Worm (Caenorhabditis elegans): ENCODE results near the gene irld-36.

irld-36 gene

ce11 chrII:1663516-1663915 lies 15.7 kb upstream of the irld-36 start, which contains the start of gene duxl-1:
Gene duxl-1, plus strand, starts transcription at chrII:1663699.
- TF ChIP-seq unc-62 (GFP tag; optimal IDR thresholded peaks at IDR 0.05) = no peak

- no peak for TF ChIP-seq unc-62 (GFP tag; optimal IDR thresholded peaks at IDR 0.05)
Measured at ce11 chrII:1666025-1666424, 13.2 kb upstream of the irld-36 start, which contains the start of gene srlf-29. Gene srlf-29, plus strand, starts transcription at chrII:1666325.

ce11 chrII:1668913-1669312 lies 10.3 kb upstream of the irld-36 start, which contains the start of gene srw-97:
Gene srw-97, minus strand, starts transcription at chrII:1669013.
- TF ChIP-seq unc-62 (GFP tag; optimal IDR thresholded peaks at IDR 0.05) = no peak

- TF ChIP-seq unc-62 (GFP tag; optimal IDR thresholded peaks at IDR 0.05) = no peak
Measured at ce11 chrII:1670260-1670879, 8.8 kb upstream of the irld-36 start, which contains the start of gene nhx-6. Gene nhx-6, plus strand, starts transcription at chrII:1670829.

ce11 chrII:1670985-1671384 lies 8.2 kb upstream of the irld-36 start:
- no peak for TF ChIP-seq unc-62 (GFP tag; optimal IDR thresholded peaks at IDR 0.05)

ce11 chrII:1672673-1673072 lies 6.5 kb upstream of the irld-36 start:
- no peak for TF ChIP-seq unc-62 (GFP tag; optimal IDR thresholded peaks at IDR 0.05)

ce11 chrII:1676088-1676487 lies 3.1 kb upstream of the irld-36 start, which contains the start of gene fbxb-17:
Gene fbxb-17, plus strand, starts transcription at chrII:1676388.
- no peak for TF ChIP-seq unc-62 (GFP tag; optimal IDR thresholded peaks at IDR 0.05)

- no peak for TF ChIP-seq unc-62 (GFP tag; optimal IDR thresholded peaks at IDR 0.05)
Measured at ce11 chrII:1682218-1682617, 3.0 kb downstream of the irld-36 start, which contains the start of gene fbxb-26. Gene fbxb-26, plus strand, starts transcription at chrII:1682518.

ce11 chrII:1683742-1684141 lies 4.6 kb downstream of the irld-36 start, which contains the start of gene fbxb-25:
Gene fbxb-25, plus strand, starts transcription at chrII:1684042.
- TF ChIP-seq unc-62 (GFP tag; optimal IDR thresholded peaks at IDR 0.05) = no peak

- TF ChIP-seq unc-62 (GFP tag; optimal IDR thresholded peaks at IDR 0.05) = no peak
Measured at ce11 chrII:1688813-1689212, 9.6 kb downstream of the irld-36 start, which contains the start of the genes fbxb-18 and fbxb-19. Gene fbxb-18, minus strand, starts transcription at chrII:1688913. Gene fbxb-19, minus strand, starts transcription at chrII:1689181.

- TF ChIP-seq unc-62 (GFP tag; optimal IDR thresholded peaks at IDR 0.05) = no peak
Measured at ce11 chrII:1691011-1691410, 11.8 kb downstream of the irld-36 start, which contains the start of gene fbxc-22. Gene fbxc-22, minus strand, starts transcription at chrII:1691111.

ce11 chrII:1692827-1693226 lies 13.6 kb downstream of the irld-36 start, which contains the start of gene fbxc-21:
Gene fbxc-21, minus strand, starts transcription at chrII:1692927.
- no peak for TF ChIP-seq unc-62 (GFP tag; optimal IDR thresholded peaks at IDR 0.05)

- no peak for TF ChIP-seq unc-62 (GFP tag; optimal IDR thresholded peaks at IDR 0.05)
Measured at ce11 chrII:1694530-1694929, 15.3 kb downstream of the irld-36 start, which contains the start of gene fbxc-26. Gene fbxc-26, minus strand, starts transcription at chrII:1694630.

ce11 chrII:1695861-1696260 lies 16.7 kb downstream of the irld-36 start, which contains the start of gene F58E1.13:
Gene F58E1.13, minus strand, starts transcription at chrII:1695872.
- TF ChIP-seq unc-62 (GFP tag; optimal IDR thresholded peaks at IDR 0.05) = no peak

- no peak for TF ChIP-seq unc-62 (GFP tag; optimal IDR thresholded peaks at IDR 0.05)
Measured at ce11 chrII:1703363-1703762, 24.2 kb downstream of the irld-36 start, which contains the start of gene fbxb-47. Gene fbxb-47, minus strand, starts transcription at chrII:1703463.

- no peak for TF ChIP-seq unc-62 (GFP tag; optimal IDR thresholded peaks at IDR 0.05)
Measured at ce11 chrII:1706385-1706784, 27.2 kb downstream of the irld-36 start, which contains the start of gene sdz-18. Gene sdz-18, minus strand, starts transcription at chrII:1706485.

ce11 chrII:1709959-1710358 lies 30.8 kb downstream of the irld-36 start, which contains the start of gene fbxa-184:
Gene fbxa-184, plus strand, starts transcription at chrII:1710259.
- TF ChIP-seq unc-62 (GFP tag; optimal IDR thresholded peaks at IDR 0.05) = no peak

All from whole organism, dauer.